Fruit fly (Drosophila melanogaster): ENCODE results near the gene CG11600.

CG11600 gene

dm6 chr3R:12678850-12679249 lies 42.5 kb downstream of the CG11600 start, which contains the start of gene mbo:
Gene mbo, minus strand, starts transcription at chr3R:12679052.
- TF ChIP-seq Eip93F (GFP tag; optimal IDR thresholded peaks at IDR 0.05) (no peak), CG34406 (GFP tag; optimal IDR thresholded peaks at IDR 0.05) (no peak), CG16779 (tag; optimal IDR thresholded peaks at IDR 0.05) (no peak), CG11902 (GFP tag; optimal IDR thresholded peaks at IDR 0.05) (no peak), ss (GFP tag; optimal IDR thresholded peaks at IDR 0.05) (no peak), Hr4 (GFP tag; optimal IDR thresholded peaks at IDR 0.05) (no peak), Gug (GFP tag; IDR thresholded peaks at IDR 0.05) (no peak), CG3032 (tag; optimal IDR thresholded peaks at IDR 0.05) (no peak), Hr38 (GFP tag; optimal IDR thresholded peaks at IDR 0.05) (no peak), fkh (GFP tag; optimal IDR thresholded peaks at IDR 0.05) (no peak)

- peak; percentile 79 for TF ChIP-seq svp (GFP tag)
- TF ChIP-seq Smox (GFP tag; optimal IDR thresholded peaks at IDR 0.05), result no peak
Observed at dm6 chr3R:12681275-12681674, 44.9 kb downstream of the CG11600 start, which contains the start of gene Cyp313a4. Gene Cyp313a4, minus strand, starts transcription at chr3R:12681375.

dm6 chr3R:12685290-12685689 lies 49.0 kb downstream of the CG11600 start:
- no peak for TF ChIP-seq dsx (GFP tag; optimal IDR thresholded peaks at IDR 0.05; ENCODE audit: poor library complexity, severe bottlenecking)
- TF ChIP-seq topi (GFP tag; optimal IDR thresholded peaks at IDR 0.05), result no peak
- no peak for TF ChIP-seq CG4318 (GFP tag; optimal IDR thresholded peaks at IDR 0.05)
- TF ChIP-seq salr (GFP tag; optimal IDR thresholded peaks at IDR 0.05), result no peak
- TF ChIP-seq Eip93F (GFP tag; optimal IDR thresholded peaks at IDR 0.05), result no peak
- no peak for TF ChIP-seq Sox102F (GFP tag; optimal IDR thresholded peaks at IDR 0.05)
